Worm (Caenorhabditis elegans): ENCODE results near the gene ets-10.

DNA sequence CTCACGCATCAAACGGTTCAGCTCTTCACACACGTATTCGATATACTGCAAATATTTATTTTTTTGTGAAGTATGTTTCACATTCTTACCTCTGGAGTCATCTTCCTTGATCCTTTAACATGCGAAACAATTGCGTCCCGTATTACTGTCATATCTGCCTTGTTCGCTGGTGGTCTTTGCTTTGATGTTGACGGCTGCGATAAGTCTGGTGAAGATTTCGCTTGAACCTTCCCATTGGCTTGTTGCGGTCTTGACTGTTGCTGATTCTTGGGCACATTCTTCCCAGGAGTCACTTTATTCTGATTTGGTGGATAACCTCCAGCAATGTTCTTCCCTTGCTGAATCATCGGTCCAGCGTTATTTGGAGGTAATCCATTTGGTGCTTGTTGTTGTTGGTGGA lies 19.2 kb downstream of the ets-10 start:
- TF ChIP-seq fkh-10 (GFP tag; optimal IDR thresholded peaks at IDR 0.05) (no peak), unc-39 (tag; optimal IDR thresholded peaks at IDR 0.05) (no peak), lsy-12 (tag; optimal IDR thresholded peaks at IDR 0.05) (no peak), egl-5 (tag; optimal IDR thresholded peaks at IDR 0.05) (no peak), sea-2 (GFP tag; optimal IDR thresholded peaks at IDR 0.05) (no peak), aly-2 (tag; optimal IDR thresholded peaks at IDR 0.05) (no peak), elt-3 (tag; optimal IDR thresholded peaks at IDR 0.05) (no peak)

Measured in whole organism, L3 larva.